Fruit fly (Drosophila melanogaster): ENCODE results near the gene CG17328.

CG17328 gene

DNA sequence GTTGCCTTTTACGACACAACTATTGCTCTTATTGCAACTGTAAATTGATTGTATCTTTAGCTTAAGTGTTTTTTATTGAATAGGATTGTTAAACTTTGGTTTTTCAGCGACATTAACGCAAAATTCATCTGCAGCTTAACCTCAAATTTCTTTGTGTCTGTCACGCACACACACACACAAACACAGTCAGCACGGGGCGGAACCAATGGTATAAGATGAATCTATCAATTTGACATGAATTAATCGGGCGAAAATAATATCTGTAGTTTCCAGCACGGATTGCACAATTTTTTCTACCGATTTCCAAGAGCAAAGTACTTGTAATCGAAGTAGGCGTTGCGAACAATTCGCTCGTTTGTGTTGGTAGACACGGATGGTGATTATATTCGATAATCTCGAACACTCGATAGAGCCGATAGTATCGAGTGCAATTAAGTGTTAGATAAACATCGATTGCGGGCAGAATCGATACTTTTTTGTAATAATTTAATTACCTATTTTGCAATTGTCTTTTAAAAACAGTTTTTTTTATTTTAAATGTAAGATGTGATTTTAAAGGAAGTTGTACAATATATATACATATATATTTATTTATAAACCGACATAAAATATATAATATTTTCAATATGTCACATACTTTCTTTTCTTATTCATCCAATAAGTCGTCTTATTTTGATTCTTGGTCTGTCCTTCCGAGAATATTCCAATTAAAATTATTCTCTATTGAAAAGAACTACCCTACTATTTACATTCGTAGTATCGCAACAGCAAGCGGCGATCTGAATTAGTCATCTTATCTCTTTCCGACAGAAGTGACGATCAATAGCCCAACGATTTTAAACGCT, 42.3 kb upstream of the CG17328 start, which contains the start of the genes PRL-1 and EndoGI:
PRL-1 (minus strand) TSS at position 380 of the 845 bp plus-strand sequence.
EndoGI (plus strand) TSS at position 462 of the 845 bp plus-strand sequence.
- TF ChIP-seq CG15336 (GFP tag; IDR thresholded peaks at IDR 0.05) (peak; percentile 93), dac (GFP tag; optimal IDR thresholded peaks at IDR 0.05) (no peak), dsx (GFP tag; optimal IDR thresholded peaks at IDR 0.05; ENCODE audit: poor library complexity, severe bottlenecking) (peak; percentile 79), CG32006 (GFP tag; optimal IDR thresholded peaks at IDR 0.05) (peak; percentile 68), Ets21C (GFP tag; optimal IDR thresholded peaks at IDR 0.05) (no peak), CG6163 (GFP tag; IDR thresholded peaks at IDR 0.05) (peak; percentile 93), CG8319 (GFP tag; optimal IDR thresholded peaks at IDR 0.05) (peak; percentile 40), Eip75B (GFP tag; optimal IDR thresholded peaks at IDR 0.05) (peak; percentile 15), Blimp-1 (GFP tag; optimal IDR thresholded peaks at IDR 0.05) (peak; percentile 39), fd59A (GFP tag; optimal IDR thresholded peaks at IDR 0.05) (no peak), Met (GFP tag; optimal IDR thresholded peaks at IDR 0.05) (no peak), CG11762 (GFP tag; optimal IDR thresholded peaks at IDR 0.05; ENCODE audit: insufficient read depth) (peak; percentile 37), CG1621 (tag; optimal IDR thresholded peaks at IDR 0.05) (peak; percentile 2), CG8632 (GFP tag; optimal IDR thresholded peaks at IDR 0.05) (peak; percentile 85), CG4318 (GFP tag; optimal IDR thresholded peaks at IDR 0.05) (no peak), esn (GFP tag; optimal IDR thresholded peaks at IDR 0.05) (peak; percentile 67), spab (GFP tag; optimal IDR thresholded peaks at IDR 0.05) (no peak), Hr38 (GFP tag; optimal IDR thresholded peaks at IDR 0.05) (no peak), cyc (GFP tag; optimal IDR thresholded peaks at IDR 0.05) (peak; percentile 49), Hr39 (GFP tag; optimal IDR thresholded peaks at IDR 0.05) (no peak), topi (GFP tag; optimal IDR thresholded peaks at IDR 0.05) (peak; percentile 41), Sox102F (GFP tag; optimal IDR thresholded peaks at IDR 0.05) (no peak), CG10631 (GFP tag; optimal IDR thresholded peaks at IDR 0.05) (peak; percentile 77), achi (GFP tag; optimal IDR thresholded peaks at IDR 0.05) (peak; percentile 72), Sox14 (GFP tag; optimal IDR thresholded peaks at IDR 0.05) (peak; percentile 68), CG31627 (GFP tag; optimal IDR thresholded peaks at IDR 0.05) (peak; percentile 28), salr (GFP tag; optimal IDR thresholded peaks at IDR 0.05) (peak in 1 of 2 experiments; percentile 76), CG16779 (tag; optimal IDR thresholded peaks at IDR 0.05) (no peak), CG6808 (GFP tag; optimal IDR thresholded peaks at IDR 0.05) (peak; percentile 56), CG11902 (GFP tag; optimal IDR thresholded peaks at IDR 0.05) (no peak), Eip93F (GFP tag; optimal IDR thresholded peaks at IDR 0.05) (peak; percentile 58), Lpt (GFP tag; optimal IDR thresholded peaks at IDR 0.05) (peak; percentile 45), CG6276 (GFP tag; optimal IDR thresholded peaks at IDR 0.05) (no peak), CG6854 (GFP tag; optimal IDR thresholded peaks at IDR 0.05) (no peak), CG7368 (GFP tag; optimal IDR thresholded peaks at IDR 0.05) (peak; percentile 65), net (GFP tag; optimal IDR thresholded peaks at IDR 0.05) (peak; percentile 79), CG6792 (GFP tag; optimal IDR thresholded peaks at IDR 0.05) (peak; percentile 74), CG8119 (GFP tag; IDR thresholded peaks at IDR 0.05) (peak; percentile 92), CG34406 (GFP tag; optimal IDR thresholded peaks at IDR 0.05) (peak; percentile 86), vri (GFP tag; optimal IDR thresholded peaks at IDR 0.05) (peak; percentile 24), pdm3 (GFP tag; optimal IDR thresholded peaks at IDR 0.05) (no peak), CG3032 (tag; optimal IDR thresholded peaks at IDR 0.05) (peak; percentile 79), fd85E (GFP tag; optimal IDR thresholded peaks at IDR 0.05) (no peak), Gug (GFP tag; IDR thresholded peaks at IDR 0.05) (no peak; the same call in 1 of the 2 replicates), Sox15 (GFP tag; optimal IDR thresholded peaks at IDR 0.05) (peak; percentile 31), eg (GFP tag; IDR thresholded peaks at IDR 0.05) (no peak; the same call in 1 of the 3 replicates), ss (GFP tag; optimal IDR thresholded peaks at IDR 0.05) (peak; percentile 13 to 54), Smox (GFP tag; optimal IDR thresholded peaks at IDR 0.05) (peak; percentile 36), acj6 (GFP tag; optimal IDR thresholded peaks at IDR 0.05) (peak; percentile 80), CG10669 (GFP tag; optimal IDR thresholded peaks at IDR 0.05) (peak; percentile 61)
